Worm (Caenorhabditis elegans) whole organism, L1 larva: ENCODE results near the gene C07A4.3.

Source experiments
- ceh-8 ChIP-seq: fragments of 200-800 bp; sonication (Bioruptor generic); optimal IDR thresholded peaks from 2 replicates; lab custom pipeline; 2018; ENCODE audit warnings: mild to moderate bottlenecking, missing genetic modification characterization, moderate library complexity, missing compliant biosample characterization
- ceh-82 ChIP-seq, 3 experiments: fragments of 150-350 bp in 1 of 3; sonication (generic microtip) in 2 of 3; optimal IDR thresholded peaks; 2 replicates each; lab custom pipeline; 2014 to 2017; ENCODE audit warnings: missing biosample characterization in 3 of 3, missing genetic modification characterization in 3 of 3
- elt-2 ChIP-seq: sonication (generic microtip); optimal IDR thresholded peaks from 2 replicates; lab custom pipeline; 2016; ENCODE audit warnings: missing genetic modification characterization, mild to moderate bottlenecking, inconsistent platforms, missing compliant biosample characterization, missing genetic modification reagents
- nhr-237 ChIP-seq: fragments of 150-350 bp; optimal IDR thresholded peaks from 2 replicates; lab custom pipeline; 2014; ENCODE audit warnings: missing biosample characterization, missing genetic modification characterization
- nhr-28 ChIP-seq: fragments of 150-350 bp; optimal IDR thresholded peaks from 2 replicates; lab custom pipeline; 2014; ENCODE audit warnings: missing biosample characterization, missing genetic modification characterization
- snpc-4 ChIP-seq: fragments of 150-350 bp; optimal IDR thresholded peaks from 2 replicates; lab custom pipeline; 2014; ENCODE audit warnings: missing biosample characterization, missing genetic modification characterization
- swsn-7 ChIP-seq: sonication (generic microtip); optimal IDR thresholded peaks from 2 replicates; lab custom pipeline; 2016; ENCODE audit warnings: missing genetic modification characterization, missing compliant biosample characterization
- ztf-11 ChIP-seq, 2 experiments: sonication (generic microtip); optimal IDR thresholded peaks; 2 replicates each; lab custom pipeline; 2016 to 2017; ENCODE audit warnings: missing genetic modification characterization in 2 of 2, missing biosample characterization in 1 of 2, missing compliant biosample characterization in 1 of 2
- ztf-4 ChIP-seq: fragments of 150-350 bp; optimal IDR thresholded peaks from 2 replicates; lab custom pipeline; 2014; ENCODE audit warnings: missing biosample characterization, missing genetic modification characterization

ce11 chrX:10174683-10175082, at the start of gene C07A4.3:
- TF ChIP-seq elt-2 (tag; lab: Kevin White, UChicago) (no peak), ztf-11 (tag; optimal IDR thresholded peaks at IDR 0.05; lab: Kevin White, UChicago) (no peak), nhr-28 (tag; lab: Kevin White, UChicago) (no peak), ceh-82 (tag; optimal IDR thresholded peaks at IDR 0.05; lab: Kevin White, UChicago) (no peak), ztf-4 (tag; lab: Kevin White, UChicago) (no peak), nhr-237 (tag; lab: Kevin White, UChicago) (no peak), swsn-7 (tag; lab: Kevin White, UChicago) (no peak), ceh-8 (GFP tag; lab: Kevin White, UChicago) (no peak), snpc-4 (tag; lab: Kevin White, UChicago) (no peak)
